Worm (Caenorhabditis elegans) whole organism, L3 larva: ENCODE data around the gene vhp-1.

ENCODE experiments used
- aly-2 ChIP-seq: fragments of 150-350 bp; optimal IDR thresholded peaks from 2 replicates; lab custom pipeline; 2014; ENCODE audit warnings: missing biosample characterization, missing genetic modification characterization
- ceh-16 ChIP-seq: sonication (generic microtip); optimal IDR thresholded peaks from 2 replicates; lab custom pipeline; 2017; ENCODE audit warnings: missing biosample characterization, missing genetic modification characterization
- pha-4 ChIP-seq: fragments of 150-350 bp; optimal IDR thresholded peaks from 2 replicates; lab custom pipeline; 2014; ENCODE audit warnings: missing biosample characterization, missing genetic modification reagents, missing genetic modification characterization

DNA sequence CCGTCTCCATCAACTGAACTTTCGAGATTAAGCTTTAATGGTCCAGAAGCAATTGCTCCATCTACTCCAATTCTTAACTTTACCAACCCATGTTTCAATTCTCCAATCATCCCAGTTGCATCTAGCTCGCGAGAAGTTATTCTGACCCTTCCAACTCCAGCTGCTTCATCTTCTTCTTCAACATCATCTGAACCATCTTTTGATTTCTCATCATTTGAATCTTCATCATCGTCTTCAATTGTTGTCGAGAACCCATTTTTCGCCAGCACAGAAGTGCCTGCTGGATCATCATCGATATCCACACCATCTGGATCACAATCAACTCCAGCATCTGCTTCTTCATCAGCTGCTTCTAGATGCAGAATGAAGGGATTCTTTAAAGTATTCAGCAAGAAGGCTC lies 16.5 kb downstream of the vhp-1 start:
- TF ChIP-seq aly-2 (tag; lab: Kevin White, UChicago) (no peak), ceh-16 (no peak), pha-4 (tag; lab: Kevin White, UChicago) (no peak)
